Worm (Caenorhabditis elegans) whole organism, young adult: ENCODE measurements around the gene rmd-2.

Experiments
- F33H1.4 ChIP-seq: fragments of 200-800 bp; sonication (Bioruptor generic); IDR thresholded peaks from 2 replicates; pipeline ENCODE4 v1.3.6; 2022; ENCODE audit warnings: missing genetic modification reagents, missing genetic modification characterization, missing compliant biosample characterization
- die-1 ChIP-seq: sonication (generic microtip); optimal IDR thresholded peaks from 2 replicates; lab custom pipeline; 2016; ENCODE audit warnings: missing genotype, mild to moderate bottlenecking, missing genetic modification characterization, missing compliant biosample characterization
- dpl-1 ChIP-seq: fragments of 150-350 bp; optimal IDR thresholded peaks from 2 replicates; lab custom pipeline; 2014; ENCODE audit warnings: missing biosample characterization, missing genetic modification reagents, missing genetic modification characterization
- ets-4 ChIP-seq: fragments of 200-800 bp; sonication (Bioruptor generic); optimal IDR thresholded peaks from 2 replicates; lab custom pipeline; 2018; ENCODE audit warnings: mild to moderate bottlenecking, missing genetic modification characterization, missing compliant biosample characterization
- lin-26 ChIP-seq: fragments of 200-800 bp; sonication (Bioruptor generic); IDR thresholded peaks from 2 replicates; pipeline ENCODE4 v1.3.6; 2022; ENCODE audit warnings: missing genetic modification reagents, missing genetic modification characterization, missing compliant biosample characterization
- madf-8 ChIP-seq: fragments of 200-800 bp; sonication (Bioruptor generic); conservative IDR thresholded peaks from 2 replicates; pipeline ENCODE4 v1.3.6; 2022; ENCODE audit warnings: missing genetic modification reagents, missing genetic modification characterization, missing compliant biosample characterization
- nhr-90 ChIP-seq: sonication (generic microtip); optimal IDR thresholded peaks from 2 replicates; lab custom pipeline; 2016; ENCODE audit warnings: missing genotype, mild to moderate bottlenecking, missing genetic modification characterization, missing compliant biosample characterization
- rcor-1 ChIP-seq: fragments of 200-800 bp; sonication (Bioruptor generic); IDR thresholded peaks from 2 replicates; pipeline ENCODE4 v1.3.6; 2022; ENCODE audit warnings: missing genetic modification reagents, missing genetic modification characterization, missing compliant biosample characterization
- unc-62 ChIP-seq: fragments of 150-350 bp; optimal IDR thresholded peaks from 2 replicates; lab custom pipeline; 2014; ENCODE audit warnings: missing biosample characterization, missing genetic modification reagents, missing genetic modification characterization
- zfh-2 ChIP-seq: fragments of 200-800 bp; sonication (Bioruptor generic); conservative IDR thresholded peaks from 2 replicates; pipeline ENCODE4 v1.3.6; 2022; ENCODE audit warnings: missing genetic modification reagents, missing genetic modification characterization, missing compliant biosample characterization

ce11 chrV:9962916-9963315 is 23.2 kb downstream of the rmd-2 start:
- no peak for TF ChIP-seq rcor-1
- TF ChIP-seq lin-26 (GFP tag; lab: Robert Waterston, UW) = no peak
- TF ChIP-seq dpl-1 (GFP tag; lab: Kevin White, UChicago) = no peak
- no peak for TF ChIP-seq madf-8
- TF ChIP-seq ets-4 (GFP tag; lab: Kevin White, UChicago) = no peak
- TF ChIP-seq die-1 = no peak
- no peak for TF ChIP-seq unc-62 (GFP tag; lab: Kevin White, UChicago)
- no peak for TF ChIP-seq nhr-90
- peak; percentile 57 for TF ChIP-seq zfh-2 (GFP tag; lab: Robert Waterston, UW)
- no peak for TF ChIP-seq F33H1.4
